Worm (Caenorhabditis elegans): ENCODE measurements around the gene K02E11.4.

ce11 chrV:14289363-14289762 is 41.4 kb upstream of the K02E11.4 start, which contains the start of gene F14D7.1:
- TF ChIP-seq him-1 (tag; optimal IDR thresholded peaks at IDR 0.05), result no peak
- TF ChIP-seq dao-5 (tag; optimal IDR thresholded peaks at IDR 0.05), result no peak
- no peak for TF ChIP-seq W03F9.2 (tag; optimal IDR thresholded peaks at IDR 0.05)

Data from whole organism, L4/young adult.